Worm (Caenorhabditis elegans): ENCODE data around the gene Y65A5A.1.

ce11 chrIV:16400412-16401381, 1.1 kb upstream of the Y65A5A.1 start:
- peak; percentile 19 for TF ChIP-seq med-1 (GFP tag; optimal IDR thresholded peaks at IDR 0.05; ENCODE audit: insufficient read depth)
- no peak for TF ChIP-seq klf-2 (GFP tag; conservative IDR thresholded peaks at IDR 0.05)
- peak; percentile 25; the same call in 1 of the 2 replicates for TF ChIP-seq ztf-29 (GFP tag; IDR thresholded peaks at IDR 0.05)
- peak; percentile 32 for TF ChIP-seq cog-1 (tag; optimal IDR thresholded peaks at IDR 0.05)
